Fruit fly (Drosophila melanogaster) whole organism: ENCODE data around the gene CG15734.

Source experiments
- CG8478 ChIP-seq: fragments of >200 bp; optimal IDR thresholded peaks from 2 replicates; lab custom pipeline; 2018; ENCODE audit warnings: inconsistent platforms
- EcR ChIP-seq, 2 experiments: fragments of >200 bp; optimal IDR thresholded peaks; 2 replicates each; lab custom pipeline; 2017; ENCODE audit warnings: missing biosample characterization in 2 of 2, missing genetic modification characterization in 2 of 2, missing genetic modification reagents in 2 of 2
- psq ChIP-seq: fragments of >200 bp; optimal IDR thresholded peaks from 2 replicates; lab custom pipeline; 2017
- usp ChIP-seq: fragments of >200 bp; optimal IDR thresholded peaks from 2 replicates; lab custom pipeline; 2017; ENCODE audit warnings: missing biosample characterization, missing genetic modification characterization, mixed read lengths

dm6 chrX:12056535-12056934 is 30.3 kb downstream of the CG15734 start, which contains the start of gene Uch-L5R:
- TF ChIP-seq usp (GFP tag; lab: Kevin White, UChicago) (no peak), psq (lab: Kevin White, UChicago) (no peak), CG8478 (lab: Kevin White, UChicago) (no peak), EcR (GFP tag; optimal IDR thresholded peaks at IDR 0.05; lab: Kevin White, UChicago) (no peak)
